Worm (Caenorhabditis elegans) whole organism, L4/young adult: ENCODE data around the gene skpo-2.

ENCODE experiments used
- dao-5 ChIP-seq: sonication (generic microtip); optimal IDR thresholded peaks from 2 replicates; lab custom pipeline; 2016; ENCODE audit warnings: missing genotype, missing genetic modification characterization, moderate library complexity, missing compliant biosample characterization
- him-1 ChIP-seq: sonication (generic microtip); optimal IDR thresholded peaks from 2 replicates; lab custom pipeline; 2016; ENCODE audit warnings: missing genotype, missing genetic modification reagents, missing genetic modification characterization, missing compliant biosample characterization

DNA sequence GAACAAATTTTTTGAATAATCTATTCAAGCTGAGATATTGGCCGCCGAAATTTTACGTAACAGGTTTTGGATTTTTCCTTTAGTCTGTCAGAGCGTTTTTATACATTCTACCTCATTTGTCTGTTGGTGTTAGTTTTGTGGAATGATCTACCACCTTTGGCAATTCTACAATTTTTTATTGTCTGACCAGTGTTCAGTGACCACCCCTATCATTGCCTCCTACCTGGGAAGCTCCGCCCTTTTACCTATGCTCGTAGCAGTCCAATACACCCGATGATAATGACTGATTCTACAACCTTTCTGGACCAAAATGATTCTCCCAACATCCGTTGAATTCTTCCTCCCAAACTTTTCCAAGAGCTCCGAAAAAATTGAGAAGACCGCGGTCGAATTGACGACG, 37.4 kb upstream of the skpo-2 start, which contains the start of gene sdz-32:
- TF ChIP-seq dao-5 (tag; lab: Kevin White, UChicago), result no peak
- no peak for TF ChIP-seq him-1 (tag; lab: Kevin White, UChicago)
